Fruit fly (Drosophila melanogaster): Measurements from ENCODE around the gene PGRP-LC.
A peak's percentile ranks its signal among the peaks of the same experiment; 100 is the strongest.

Gene PGRP-LC

dm6 chr3L:9381602-9382001, 43.0 kb downstream of the PGRP-LC start, which contains the start of gene Hsp23 (continued):
- TF ChIP-seq mld (GFP tag; IDR thresholded peaks at IDR 0.05; ENCODE audit: partially characterized antibody): 0 out of 3 replicates have a peak, but pooled peaks have one; percentile 15
- TF ChIP-seq Opbp (GFP tag; IDR thresholded peaks at IDR 0.05; ENCODE audit: partially characterized antibody): peak; percentile 54; the same call in 2 of the 3 replicates
- no peak for TF ChIP-seq CG1792 (GFP tag; optimal IDR thresholded peaks at IDR 0.05)
- no peak for TF ChIP-seq D19B (GFP tag; optimal IDR thresholded peaks at IDR 0.05)
- peak; percentile 44 for TF ChIP-seq Scr (GFP tag; IDR thresholded peaks at IDR 0.05; ENCODE audit: partially characterized antibody)
- TF ChIP-seq nerfin-1 (tag; optimal IDR thresholded peaks at IDR 0.05): peak; percentile 37
- TF ChIP-seq MBD-R2 (GFP tag; IDR thresholded peaks at IDR 0.05): 0 out of 2 replicates have a peak, but pooled peaks have one; percentile 9
- peak; percentile 6 for TF ChIP-seq Nf-YC (tag; optimal IDR thresholded peaks at IDR 0.05)
- TF ChIP-seq Bgb (GFP tag; IDR thresholded peaks at IDR 0.05; ENCODE audit: partially characterized antibody): peak; percentile 17; the same call in 1 of the 2 replicates
- TF ChIP-seq CG16815 (GFP tag; optimal IDR thresholded peaks at IDR 0.05): no peak
- peak; percentile 84 for TF ChIP-seq cg (GFP tag; optimal IDR thresholded peaks at IDR 0.05)
- TF ChIP-seq CG13287 (GFP tag; IDR thresholded peaks at IDR 0.05; ENCODE audit: partially characterized antibody): peak; percentile 51; the same call in 1 of the 2 replicates
- peak in 1 of 2 experiments; percentile 40 for TF ChIP-seq Pdp1 (GFP tag; optimal IDR thresholded peaks at IDR 0.05)
- no peak for TF ChIP-seq YL-1 (GFP tag; optimal IDR thresholded peaks at IDR 0.05)
- TF ChIP-seq Antp (GFP tag; optimal IDR thresholded peaks at IDR 0.05): no peak
- no peak for TF ChIP-seq CG7987 (GFP tag; optimal IDR thresholded peaks at IDR 0.05)
- TF ChIP-seq ci (GFP tag; IDR thresholded peaks at IDR 0.05): 0 out of 3 replicates have a peak, but pooled peaks have one; percentile 10
- no peak for TF ChIP-seq CG32772 (GFP tag; IDR thresholded peaks at IDR 0.05)
- TF ChIP-seq CG34224 (GFP tag; IDR thresholded peaks at IDR 0.05; ENCODE audit: partially characterized antibody): peak; percentile 30; the same call in 1 of the 3 replicates
- peak; percentile 17 for TF ChIP-seq CG10543 (GFP tag; optimal IDR thresholded peaks at IDR 0.05)
- TF ChIP-seq Dll (GFP tag; IDR thresholded peaks at IDR 0.05; ENCODE audit: partially characterized antibody): peak; percentile 39; the same call in 1 of the 4 replicates
- peak; percentile 11 for TF ChIP-seq CG33557 (GFP tag; optimal IDR thresholded peaks at IDR 0.05)
- no peak for TF ChIP-seq Oli (tag; optimal IDR thresholded peaks at IDR 0.05)
- TF ChIP-seq insv (GFP tag; optimal IDR thresholded peaks at IDR 0.05): peak in 1 of 2 experiments; percentile 40
- TF ChIP-seq CG18262 (tag; optimal IDR thresholded peaks at IDR 0.05): no peak
- TF ChIP-seq CG1603 (tag; optimal IDR thresholded peaks at IDR 0.05): peak; percentile 9
- peak; percentile 37; the same call in 1 of the 2 replicates for TF ChIP-seq bbx (GFP tag; IDR thresholded peaks at IDR 0.05; ENCODE audit: partially characterized antibody)
- peak; percentile 68 for TF ChIP-seq Blimp-1 (GFP tag; optimal IDR thresholded peaks at IDR 0.05)
- no peak for TF ChIP-seq CG2202 (tag; optimal IDR thresholded peaks at IDR 0.05)

dm6 chr3L:9383345-9384075, 44.9 kb downstream of the PGRP-LC start, which contains the start of gene Hsp27:
TSS of gene Hsp27 (plus strand) at chr3L:9384063.
- TF ChIP-seq CG18619 (GFP tag; optimal IDR thresholded peaks at IDR 0.05) (peak; percentile 97), shn (GFP tag; optimal IDR thresholded peaks at IDR 0.05) (peak; percentile 74), CG3995 (GFP tag; optimal IDR thresholded peaks at IDR 0.05) (peak; percentile 80), CG13296 (GFP tag; optimal IDR thresholded peaks at IDR 0.05) (peak; percentile 95), CG42726 (GFP tag; IDR thresholded peaks at IDR 0.05; ENCODE audit: partially characterized antibody) (peak; percentile 33; the same call in 1 of the 2 replicates), crol (GFP tag; IDR thresholded peaks at IDR 0.05) (peak; percentile 75), CG7963 (GFP tag; IDR thresholded peaks at IDR 0.05; ENCODE audit: partially characterized antibody) (no peak), trem (tag; optimal IDR thresholded peaks at IDR 0.05) (peak; percentile 96), ind (GFP tag; optimal IDR thresholded peaks at IDR 0.05) (peak; percentile 99), HLH3B (GFP tag; IDR thresholded peaks at IDR 0.05) (peak; percentile 99), sc (optimal IDR thresholded peaks at IDR 0.05) (no peak), sc (GFP tag; optimal IDR thresholded peaks at IDR 0.05) (peak; percentile 98), CG7839 (tag; optimal IDR thresholded peaks at IDR 0.05) (peak; percentile 99), Atf6 (GFP tag; IDR thresholded peaks at IDR 0.05) (peak; percentile 97), D19B (GFP tag; optimal IDR thresholded peaks at IDR 0.05) (peak; percentile 90), CG1602 (GFP tag; optimal IDR thresholded peaks at IDR 0.05) (peak; percentile 98), eve (GFP tag; optimal IDR thresholded peaks at IDR 0.05) (no peak), CG17568 (GFP tag; optimal IDR thresholded peaks at IDR 0.05) (peak; percentile 96), CG3407 (GFP tag; optimal IDR thresholded peaks at IDR 0.05) (peak; percentile 98), Spps (tag; optimal IDR thresholded peaks at IDR 0.05) (peak; percentile 96)
